Fruit fly (Drosophila melanogaster) whole organism: ENCODE measurements around the gene CG15579.

Experiments
- CG8478 ChIP-seq: fragments of >200 bp; optimal IDR thresholded peaks from 2 replicates; lab custom pipeline; 2018; ENCODE audit warnings: inconsistent platforms
- Dll ChIP-seq: fragments of >200 bp; optimal IDR thresholded peaks from 2 replicates; lab custom pipeline; 2017
- EcR ChIP-seq, 2 experiments: fragments of >200 bp; optimal IDR thresholded peaks; 2 replicates each; lab custom pipeline; 2017; ENCODE audit warnings: missing biosample characterization in 2 of 2, missing genetic modification characterization in 2 of 2, missing genetic modification reagents in 2 of 2
- pan ChIP-seq: fragments of >200 bp; optimal IDR thresholded peaks from 2 replicates; lab custom pipeline; 2017
- psq ChIP-seq: fragments of >200 bp; optimal IDR thresholded peaks from 2 replicates; lab custom pipeline; 2017

DNA sequence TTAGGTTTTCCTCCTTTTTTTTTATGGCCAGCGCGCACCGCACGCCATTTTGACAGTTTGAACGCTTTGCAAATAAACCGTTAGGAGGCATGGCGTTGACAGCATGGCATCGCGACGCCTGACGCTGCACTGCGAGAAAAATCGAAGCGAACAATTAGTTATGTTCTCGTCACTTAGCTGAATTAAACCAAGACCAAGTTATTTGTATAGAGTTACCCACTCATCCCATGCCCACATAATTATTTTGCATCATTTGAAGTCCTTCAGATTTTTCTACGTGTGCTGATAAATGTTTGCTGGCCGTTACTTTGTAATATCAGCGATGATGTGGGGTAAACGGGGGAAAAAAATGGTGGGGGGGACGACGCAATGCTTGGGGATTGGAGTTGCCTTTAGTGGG, 18.2 kb upstream of the CG15579 start:
- TF ChIP-seq EcR (GFP tag; optimal IDR thresholded peaks at IDR 0.05; lab: Kevin White, UChicago) (no peak), Dll (no peak), psq (lab: Kevin White, UChicago) (no peak), pan (lab: Kevin White, UChicago) (no peak), CG8478 (lab: Kevin White, UChicago) (no peak)
